Worm (Caenorhabditis elegans) whole organism, L2 larva: ENCODE results near the gene F39G3.2.

Source experiments
- peb-1 ChIP-seq: fragments of 150-350 bp; optimal IDR thresholded peaks from 2 replicates; lab custom pipeline; 2014; ENCODE audit warnings: missing biosample characterization, missing genetic modification characterization
- zag-1 ChIP-seq: fragments of 150-350 bp; optimal IDR thresholded peaks from 2 replicates; lab custom pipeline; 2014; ENCODE audit warnings: missing biosample characterization, missing genetic modification characterization
- ztf-1 ChIP-seq: fragments of 200-800 bp; sonication (Bioruptor generic); conservative IDR thresholded peaks from 2 replicates; pipeline ENCODE4 v1.3.6; 2022; ENCODE audit warnings: missing genetic modification characterization, missing compliant biosample characterization

- TF ChIP-seq peb-1 (tag; lab: Kevin White, UChicago) (no peak), ztf-1 (no peak), zag-1 (tag; lab: Kevin White, UChicago) (no peak)
Observed at ce11 chrV:4755308-4756029, 17.8 kb downstream of the F39G3.2 start, which contains the start of gene pgl-3.
